Fruit fly (Drosophila melanogaster): ENCODE measurements around the gene Sf3b6.

DNA sequence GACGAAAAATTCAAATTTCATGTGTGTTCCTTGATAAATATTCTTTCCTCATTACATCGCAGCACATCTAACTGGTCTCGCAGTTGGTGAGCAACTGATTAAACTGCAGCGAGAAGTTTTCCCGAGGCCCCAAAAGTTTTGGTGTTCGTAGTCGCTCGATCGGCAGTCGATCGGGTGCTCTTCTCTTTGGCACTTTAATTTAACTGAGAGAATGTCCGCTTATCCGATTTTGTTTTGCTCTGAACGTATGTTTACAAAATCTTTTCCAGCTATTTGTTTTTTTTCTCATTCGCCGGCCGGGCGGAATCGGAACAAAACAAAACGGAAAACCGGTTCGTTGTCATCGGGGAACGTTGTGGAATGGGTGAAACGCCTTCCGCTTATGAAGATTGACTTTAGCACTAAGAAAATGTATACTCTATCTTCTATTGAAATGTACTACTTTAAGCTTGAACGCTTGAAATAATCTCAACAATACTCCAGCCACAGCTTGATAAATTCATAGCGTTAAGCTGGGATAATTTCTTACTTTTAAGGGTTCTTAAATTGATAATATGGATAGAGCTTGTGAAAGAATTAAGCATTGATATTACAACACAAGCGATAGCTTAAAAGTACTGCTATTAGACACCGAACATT lies 25.7 kb upstream of the Sf3b6 start:
- no peak for TF ChIP-seq Hr96 (GFP tag; optimal IDR thresholded peaks at IDR 0.05)
- no peak for TF ChIP-seq CG5204 (GFP tag; optimal IDR thresholded peaks at IDR 0.05)
- peak; percentile 86 for TF ChIP-seq kay (GFP tag; ENCODE audit: borderline replicate concordance)
- no peak for TF ChIP-seq pad (GFP tag; optimal IDR thresholded peaks at IDR 0.05)
- no peak for TF ChIP-seq CG14711 (tag; optimal IDR thresholded peaks at IDR 0.05)
- TF ChIP-seq cnc (optimal IDR thresholded peaks at IDR 0.05) = no peak
- TF ChIP-seq toe (GFP tag; optimal IDR thresholded peaks at IDR 0.05) = no peak
- no peak for TF ChIP-seq CG11617 (GFP tag; optimal IDR thresholded peaks at IDR 0.05)
- no peak for TF ChIP-seq CG7045 (GFP tag; optimal IDR thresholded peaks at IDR 0.05)
- no peak for TF ChIP-seq CG12768 (GFP tag; optimal IDR thresholded peaks at IDR 0.05)
- no peak for TF ChIP-seq Crg-1 (GFP tag; optimal IDR thresholded peaks at IDR 0.05)
